Worm (Caenorhabditis elegans): ENCODE results near the gene C32D5.10.

Gene C32D5.10

DNA sequence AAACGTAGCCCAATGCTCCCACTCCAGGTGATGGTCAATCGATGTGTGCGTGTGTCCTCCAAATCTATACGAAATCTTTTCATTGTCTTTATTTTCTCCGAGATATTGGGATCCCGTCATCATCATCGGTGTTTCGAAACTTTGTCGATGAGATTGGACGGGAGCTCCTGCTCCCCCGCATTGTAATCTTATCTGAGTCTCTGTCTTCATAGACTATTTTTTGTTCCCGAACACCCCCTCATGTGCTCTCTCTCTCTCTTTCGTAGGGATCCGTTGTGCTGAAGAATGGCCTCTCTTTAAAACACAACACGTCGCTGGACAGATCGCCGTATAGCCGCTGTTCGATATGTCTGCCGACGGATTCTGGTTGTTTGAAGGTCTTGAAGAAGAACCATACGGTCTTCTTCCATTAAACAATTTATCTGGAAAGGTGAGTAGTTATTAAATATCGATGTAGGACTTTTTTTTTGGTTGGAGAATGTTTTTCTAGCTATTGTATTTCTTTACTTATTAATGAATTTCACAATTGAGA, 48.5 kb downstream of the C32D5.10 start, which contains the start of gene C29F5.1:
Gene C29F5.1 (plus strand): TSS at position 317 of the 532 bp plus-strand sequence.
- TF ChIP-seq ZK546.5 (tag; optimal IDR thresholded peaks at IDR 0.05) (no peak), daf-16 (GFP tag; optimal IDR thresholded peaks at IDR 0.05) (peak in 1 of 2 experiments; percentile 18), daf-16 (tag; optimal IDR thresholded peaks at IDR 0.05) (no peak), nhr-28 (tag; optimal IDR thresholded peaks at IDR 0.05) (peak; percentile 4), ama-1 (optimal IDR thresholded peaks at IDR 0.05) (no peak), fkh-10 (GFP tag; optimal IDR thresholded peaks at IDR 0.05) (no peak), nhr-25 (tag; optimal IDR thresholded peaks at IDR 0.05; ENCODE audit: borderline replicate concordance, insufficient read depth) (no peak), lin-29 (GFP tag; IDR thresholded peaks at IDR 0.05) (no peak), F37D6.2 (tag; optimal IDR thresholded peaks at IDR 0.05) (no peak), dpl-1 (GFP tag; optimal IDR thresholded peaks at IDR 0.05) (no peak), mdt-29 (GFP tag; IDR thresholded peaks at IDR 0.05) (no peak), nhr-11 (tag; optimal IDR thresholded peaks at IDR 0.05) (peak; percentile 36), ceh-32 (tag; optimal IDR thresholded peaks at IDR 0.05; ENCODE audit: poor library complexity) (no peak), mxl-2 (GFP tag; conservative IDR thresholded peaks at IDR 0.05) (no peak), nhr-6 (tag; optimal IDR thresholded peaks at IDR 0.05) (no peak), mep-1 (tag; optimal IDR thresholded peaks at IDR 0.05) (no peak), lin-38 (GFP tag; IDR thresholded peaks at IDR 0.05) (no peak), ZK337.2 (GFP tag; IDR thresholded peaks at IDR 0.05) (0 out of 2 replicates have a peak, but pooled peaks have one; percentile 41), lim-7 (GFP tag; IDR thresholded peaks at IDR 0.05) (no peak), zfp-3 (GFP tag; conservative IDR thresholded peaks at IDR 0.05) (no peak)
